Fruit fly (Drosophila melanogaster) whole organism, embryonic: Measurements from ENCODE around the gene Uba2.

Experiments
- Awh ChIP-seq: fragments of 200-800 bp; sonication (Bioruptor generic); IDR thresholded peaks from 2 replicates; pipeline ENCODE4, ENCODE4 v1.3.6; 2022; ENCODE audit warnings: missing biosample characterization, missing genetic modification characterization
- CG10209 ChIP-seq: fragments of 200-800 bp; sonication (Bioruptor generic); optimal IDR thresholded peaks from 3 replicates; lab custom pipeline; 2017; ENCODE audit warnings: missing biosample characterization, mild to moderate bottlenecking, missing genetic modification characterization, missing genetic modification reagents
- CG10959 ChIP-seq: fragments of 200-800 bp; sonication (Bioruptor generic); IDR thresholded peaks from 2 replicates; pipeline ENCODE4 v1.3.6; 2022; ENCODE audit warnings: missing biosample characterization, missing genetic modification characterization
- CG11093 ChIP-seq: fragments of 200-800 bp; sonication (Bioruptor generic); IDR thresholded peaks from 3 replicates; pipeline ENCODE4 v1.3.6; 2022; ENCODE audit warnings: missing biosample characterization, missing genetic modification characterization
- CG13296 ChIP-seq: fragments of 200-800 bp; sonication (Bioruptor generic); optimal IDR thresholded peaks from 3 replicates; lab custom pipeline; 2018; ENCODE audit warnings: missing biosample characterization, mild to moderate bottlenecking, missing genetic modification characterization
- CG17359 ChIP-seq: fragments of 200-800 bp; sonication (Bioruptor generic); optimal IDR thresholded peaks from 3 replicates; lab custom pipeline; 2018; ENCODE audit warnings: missing biosample characterization, mild to moderate bottlenecking, missing genetic modification characterization, moderate library complexity
- CG18476 ChIP-seq: fragments of 200-800 bp; sonication (Bioruptor generic); optimal IDR thresholded peaks from 2 replicates; lab custom pipeline; 2016; ENCODE audit warnings: missing biosample characterization, mild to moderate bottlenecking, missing genetic modification characterization
- CG2129 ChIP-seq: fragments of 200-800 bp; sonication (Bioruptor generic); IDR thresholded peaks from 2 replicates; pipeline ENCODE4 v1.3.6; 2022; ENCODE audit warnings: missing biosample characterization, missing genetic modification characterization; ENCODE audit not compliant: partially characterized antibody
- CG2875 ChIP-seq: fragments of 200-800 bp; sonication (Bioruptor generic); optimal IDR thresholded peaks from 2 replicates; lab custom pipeline; 2017; ENCODE audit warnings: missing biosample characterization, mild to moderate bottlenecking, missing genetic modification characterization, missing genetic modification reagents
- CG3726 ChIP-seq: fragments of 200-800 bp; sonication (Bioruptor generic); IDR thresholded peaks from 3 replicates; pipeline ENCODE4, ENCODE4 v1.3.6; 2022; ENCODE audit warnings: missing biosample characterization, missing genetic modification characterization
- CG6175 ChIP-seq: fragments of 200-800 bp; sonication (Bioruptor generic); IDR thresholded peaks from 3 replicates; pipeline ENCODE4 v1.3.6; 2022; ENCODE audit warnings: missing biosample characterization, missing genetic modification characterization
- CG6683 ChIP-seq: fragments of 200-800 bp; sonication (Bioruptor generic); optimal IDR thresholded peaks from 2 replicates; lab custom pipeline; 2017; ENCODE audit warnings: missing biosample characterization, mild to moderate bottlenecking, missing genetic modification characterization, missing genetic modification reagents
- CG8290 ChIP-seq, 3 experiments: fragments of 200-800 bp; sonication (Bioruptor generic); optimal IDR thresholded peaks; 2 replicates each; lab custom pipeline; 2016 to 2019; ENCODE audit warnings: missing biosample characterization in 3 of 3, missing genetic modification characterization in 3 of 3, mild to moderate bottlenecking in 2 of 3, moderate library complexity in 1 of 3
- CG9215 ChIP-seq: fragments of 200-800 bp; sonication (Bioruptor generic); IDR thresholded peaks from 2 replicates; pipeline ENCODE4 v1.3.6; 2022; ENCODE audit warnings: missing biosample characterization, missing genetic modification characterization
- CkIIα-i1 ChIP-seq: fragments of 200-800 bp; sonication (Bioruptor generic); IDR thresholded peaks from 2 replicates; pipeline ENCODE4 v1.3.6; 2022; ENCODE audit warnings: missing biosample characterization, missing genetic modification characterization
- Dip3 ChIP-seq: fragments of 200-800 bp; sonication (Bioruptor generic); optimal IDR thresholded peaks from 3 replicates; lab custom pipeline; 2016; ENCODE audit warnings: missing biosample characterization, missing genetic modification characterization
- Dp ChIP-seq: fragments of 200-800 bp; sonication (Bioruptor generic); optimal IDR thresholded peaks from 2 replicates; lab custom pipeline; 2018; ENCODE audit warnings: missing biosample characterization, mild to moderate bottlenecking, missing genetic modification characterization, moderate library complexity
- Drgx ChIP-seq: fragments of 200-800 bp; sonication (Bioruptor generic); IDR thresholded peaks from 2 replicates; pipeline ENCODE4 v1.3.6; 2022; ENCODE audit warnings: missing biosample characterization, missing genetic modification characterization
- Ets65A ChIP-seq: fragments of 200-800 bp; sonication (Bioruptor generic); peaks from one replicate; lab custom pipeline; 2016; ENCODE audit warnings: missing biosample characterization, missing genetic modification characterization
- GATAe ChIP-seq: fragments of 200-800 bp; sonication (Bioruptor generic); conservative IDR thresholded peaks from 2 replicates; pipeline ENCODE4 v1.3.6; 2022; ENCODE audit warnings: missing biosample characterization, missing genetic modification characterization
- HHEX ChIP-seq: fragments of 200-800 bp; sonication (Bioruptor generic); optimal IDR thresholded peaks from 3 replicates; lab custom pipeline; 2017; ENCODE audit warnings: missing biosample characterization, mild to moderate bottlenecking, missing genetic modification characterization, missing genetic modification reagents
- HLH54F ChIP-seq: fragments of 200-800 bp; sonication (Bioruptor generic); optimal IDR thresholded peaks from 3 replicates; lab custom pipeline; 2016; ENCODE audit warnings: missing biosample characterization, missing genetic modification characterization
- HLHmδ ChIP-seq: fragments of 200-800 bp; sonication (Bioruptor generic); optimal IDR thresholded peaks from 2 replicates; lab custom pipeline; 2018; ENCODE audit warnings: missing biosample characterization, mild to moderate bottlenecking, missing genetic modification characterization, moderate library complexity
- Hr78 ChIP-seq, 2 experiments: fragments of 200-800 bp in 1 of 2; fragments of >200 bp in 1 of 2; sonication (Bioruptor generic) in 1 of 2; optimal IDR thresholded peaks; 2 replicates each; lab custom pipeline; 2017 to 2019; ENCODE audit warnings: missing biosample characterization in 2 of 2, missing genetic modification characterization in 2 of 2, mild to moderate bottlenecking in 1 of 2, moderate library complexity in 1 of 2
- MBD-R2 ChIP-seq: fragments of 200-800 bp; sonication (Bioruptor generic); IDR thresholded peaks from 2 replicates; pipeline ENCODE4 v1.3.6; 2022; ENCODE audit warnings: missing biosample characterization, missing genetic modification characterization
- Med ChIP-seq: fragments of 200-800 bp; sonication (Bioruptor generic); peaks from one replicate; lab custom pipeline; 2016; ENCODE audit warnings: missing biosample characterization, missing genetic modification characterization, mild to moderate bottlenecking, inconsistent platforms, moderate library complexity
- NC2β ChIP-seq: fragments of 200-800 bp; sonication (Bioruptor generic); optimal IDR thresholded peaks from 2 replicates; lab custom pipeline; 2016; ENCODE audit warnings: missing biosample characterization, missing genetic modification characterization
- NfI ChIP-seq: fragments of 200-800 bp; sonication (Bioruptor generic); optimal IDR thresholded peaks from 3 replicates; lab custom pipeline; 2018; ENCODE audit warnings: missing biosample characterization, mild to moderate bottlenecking, missing genetic modification characterization, moderate library complexity
- Opbp ChIP-seq: fragments of 200-800 bp; sonication (Bioruptor generic); IDR thresholded peaks from 3 replicates; pipeline ENCODE4 v1.3.6; 2022; ENCODE audit warnings: missing biosample characterization, missing genetic modification characterization; ENCODE audit not compliant: partially characterized antibody
- Ssrp ChIP-seq: fragments of 200-800 bp; sonication (Bioruptor generic); optimal IDR thresholded peaks from 2 replicates; lab custom pipeline; 2018; ENCODE audit warnings: missing biosample characterization, mild to moderate bottlenecking, missing genetic modification characterization, moderate library complexity
- Taf1 ChIP-seq: fragments of 200-800 bp; sonication (Bioruptor generic); IDR thresholded peaks from 2 replicates; pipeline ENCODE4 v1.3.6; 2022; ENCODE audit warnings: missing biosample characterization, missing genetic modification characterization
- Vsx1 ChIP-seq: fragments of 200-800 bp; sonication (Bioruptor generic); optimal IDR thresholded peaks from 2 replicates; lab custom pipeline; 2017; ENCODE audit warnings: missing biosample characterization, mild to moderate bottlenecking, missing genetic modification characterization, missing genetic modification reagents
- br ChIP-seq: fragments of >200 bp; optimal IDR thresholded peaks from 2 replicates; lab custom pipeline; 2017
- cas ChIP-seq: fragments of 200-800 bp; sonication (Bioruptor generic); IDR thresholded peaks from 2 replicates; pipeline ENCODE4 v1.3.6; 2022; ENCODE audit warnings: missing biosample characterization, missing genetic modification characterization
- caup ChIP-seq: fragments of 200-800 bp; sonication (Bioruptor generic); optimal IDR thresholded peaks from 3 replicates; lab custom pipeline; 2017; ENCODE audit warnings: missing biosample characterization, mild to moderate bottlenecking, missing genetic modification characterization, moderate library complexity; ENCODE audit not compliant: severe bottlenecking
- grn ChIP-seq: fragments of 200-800 bp; sonication (Bioruptor generic); optimal IDR thresholded peaks from 3 replicates; lab custom pipeline; 2017; ENCODE audit warnings: missing biosample characterization, missing genetic modification characterization
- gro ChIP-seq: fragments of 200-800 bp; sonication (Bioruptor generic); optimal IDR thresholded peaks from 2 replicates; lab custom pipeline; 2016; ENCODE audit warnings: missing biosample characterization, missing genetic modification characterization
- gsb ChIP-seq: fragments of 200-800 bp; sonication (Bioruptor generic); IDR thresholded peaks from 2 replicates; pipeline ENCODE4 v1.3.6; 2022; ENCODE audit warnings: missing biosample characterization, missing genetic modification characterization
- hb ChIP-seq: fragments of 200-800 bp; sonication (Bioruptor generic); IDR thresholded peaks from 3 replicates; pipeline ENCODE4 v1.3.6; 2022; ENCODE audit warnings: missing biosample characterization, missing genetic modification characterization; ENCODE audit not compliant: partially characterized antibody
- hbn ChIP-seq: fragments of 200-800 bp; sonication (Bioruptor generic); IDR thresholded peaks from 2 replicates; pipeline ENCODE4 v1.3.6; 2022; ENCODE audit warnings: missing biosample characterization, missing genetic modification characterization; ENCODE audit not compliant: partially characterized antibody
- jigr1 ChIP-seq: fragments of 200-800 bp; sonication (Bioruptor generic); IDR thresholded peaks from 3 replicates; pipeline ENCODE4 v1.3.6; 2022; ENCODE audit warnings: missing biosample characterization, missing genetic modification characterization
- lov ChIP-seq, 2 experiments: fragments of 200-800 bp in 1 of 2; fragments of >200 bp in 1 of 2; sonication (Bioruptor generic) in 1 of 2; IDR thresholded peaks in 1 of 2; optimal IDR thresholded peaks in 1 of 2; 2 replicates in 1 of 2; 3 replicates in 1 of 2; pipeline versions ENCODE4 v1.3.6 to Lab custom; 2017 to 2022; ENCODE audit warnings: missing biosample characterization in 1 of 2, missing genetic modification characterization in 1 of 2
- repo ChIP-seq: fragments of 200-800 bp; sonication (Bioruptor generic); optimal IDR thresholded peaks from 2 replicates; lab custom pipeline; 2016; ENCODE audit warnings: missing biosample characterization, missing genetic modification characterization
- row ChIP-seq: fragments of 200-800 bp; sonication (Bioruptor generic); IDR thresholded peaks from 3 replicates; pipeline ENCODE4 v1.3.6; 2022; ENCODE audit warnings: missing biosample characterization, missing genetic modification characterization
- run ChIP-seq: fragments of 200-800 bp; sonication (Bioruptor generic); optimal IDR thresholded peaks from 3 replicates; lab custom pipeline; 2018; ENCODE audit warnings: missing biosample characterization, mild to moderate bottlenecking, missing genetic modification characterization
- salm ChIP-seq: fragments of 200-800 bp; sonication (Bioruptor generic); optimal IDR thresholded peaks from 2 replicates; lab custom pipeline; 2018; ENCODE audit warnings: missing biosample characterization, mild to moderate bottlenecking, missing genetic modification characterization
- scrt ChIP-seq: fragments of 200-800 bp; sonication (Bioruptor generic); optimal IDR thresholded peaks from 2 replicates; lab custom pipeline; 2018; ENCODE audit warnings: missing biosample characterization, mild to moderate bottlenecking, missing genetic modification characterization, moderate library complexity
- sd ChIP-seq: fragments of 200-800 bp; sonication (Bioruptor generic); optimal IDR thresholded peaks from 3 replicates; lab custom pipeline; 2018; ENCODE audit warnings: missing biosample characterization, mild to moderate bottlenecking, missing genetic modification characterization, moderate library complexity
- sob ChIP-seq: fragments of 200-800 bp; sonication (Bioruptor generic); IDR thresholded peaks from 2 replicates; pipeline ENCODE4 v1.3.6; 2022; ENCODE audit warnings: missing biosample characterization, missing genetic modification characterization
- trem ChIP-seq: fragments of 200-800 bp; optimal IDR thresholded peaks from 3 replicates; lab custom pipeline; 2019; ENCODE audit warnings: missing biosample characterization, mild to moderate bottlenecking, missing genetic modification characterization, moderate library complexity
- z ChIP-seq: fragments of 200-800 bp; sonication (Bioruptor generic); IDR thresholded peaks from 3 replicates; pipeline ENCODE4 v1.3.6; 2022; ENCODE audit warnings: missing biosample characterization, missing genetic modification characterization

Uba2 gene

dm6 chr3L:8094652-8095129 is 32.9 kb downstream of the Uba2 start (continued):
- no peak for TF ChIP-seq NC2β (GFP tag; lab: Kevin White, UChicago)
- no peak for TF ChIP-seq CG18476 (GFP tag; lab: Kevin White, UChicago)
- TF ChIP-seq lov (optimal IDR thresholded peaks at IDR 0.05; lab: Kevin White, UChicago) = no peak
- TF ChIP-seq lov (GFP tag; IDR thresholded peaks at IDR 0.05; lab: Robert Waterston, UW) = no peak
- no peak for TF ChIP-seq Dip3
- TF ChIP-seq HLH54F = no peak
- no peak for TF ChIP-seq Opbp (GFP tag; lab: Robert Waterston, UW)
- TF ChIP-seq MBD-R2 (GFP tag; lab: Robert Waterston, UW) = no peak; the same call in 1 of the 2 replicates
- TF ChIP-seq trem (tag; lab: Kevin White, UChicago) = no peak
- peak; percentile 80 for TF ChIP-seq Med
- TF ChIP-seq CG2129 = no peak
- TF ChIP-seq CG17359 (tag; lab: Kevin White, UChicago) = peak; percentile 11
- TF ChIP-seq br = no peak
- TF ChIP-seq CG6175 (GFP tag; lab: Robert Waterston, UW) = no peak
- no peak for TF ChIP-seq HLHmδ (GFP tag; lab: Kevin White, UChicago)
- TF ChIP-seq jigr1 = no peak
- TF ChIP-seq row (GFP tag; lab: Robert Waterston, UW) = peak; percentile 46; the same call in 2 of the 3 replicates
- TF ChIP-seq cas (GFP tag; lab: Robert Waterston, UW) = no peak
- no peak for TF ChIP-seq Ets65A
- no peak for TF ChIP-seq CG2875 (GFP tag; lab: Kevin White, UChicago)
- no peak for TF ChIP-seq grn (GFP tag; lab: Kevin White, UChicago)
- no peak for TF ChIP-seq CG9215
- TF ChIP-seq run (tag; lab: Kevin White, UChicago) = no peak
- no peak for TF ChIP-seq NfI (GFP tag; lab: Kevin White, UChicago)
- no peak for TF ChIP-seq z (GFP tag; lab: Robert Waterston, UW)
- no peak for TF ChIP-seq caup (GFP tag; lab: Kevin White, UChicago)
- no peak for TF ChIP-seq CG10959
- no peak for TF ChIP-seq CG11093 (GFP tag; lab: Robert Waterston, UW)
- TF ChIP-seq CG3726 (GFP tag; lab: Robert Waterston, UW) = no peak
- TF ChIP-seq gsb (GFP tag; lab: Robert Waterston, UW) = no peak
- no peak for TF ChIP-seq salm
- no peak for TF ChIP-seq Drgx (GFP tag; lab: Robert Waterston, UW)
- TF ChIP-seq Taf1 (GFP tag; lab: Robert Waterston, UW) = no peak
- no peak for TF ChIP-seq hb
- no peak for TF ChIP-seq Dp (GFP tag; lab: Kevin White, UChicago)
- TF ChIP-seq CG13296 (GFP tag; lab: Kevin White, UChicago) = no peak
- TF ChIP-seq CG6683 (GFP tag; lab: Kevin White, UChicago) = no peak
- TF ChIP-seq sob (GFP tag; lab: Robert Waterston, UW) = no peak; the same call in 1 of the 2 replicates
- TF ChIP-seq repo (GFP tag; lab: Kevin White, UChicago) = no peak

DNA sequence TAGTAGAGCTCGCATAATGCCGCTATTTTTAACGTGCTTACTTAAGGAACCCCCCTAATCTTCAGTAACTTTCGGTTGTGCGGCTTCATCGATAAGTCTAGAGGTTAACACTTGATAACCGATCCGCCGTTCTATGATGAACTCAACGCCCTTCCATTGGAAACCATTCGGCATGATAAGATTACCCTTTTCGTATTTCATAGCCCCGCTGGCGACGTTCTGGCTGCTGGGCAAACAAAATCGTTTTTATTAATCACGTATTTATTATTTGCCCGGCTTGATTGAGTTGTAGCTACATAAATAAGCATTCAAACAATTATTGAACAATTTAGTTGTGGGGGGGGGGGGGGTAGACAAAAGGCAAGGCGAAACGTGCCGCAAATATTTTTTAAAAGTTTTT is 34.1 kb downstream of the Uba2 start:
- no peak for TF ChIP-seq Ssrp (tag; lab: Kevin White, UChicago)
- peak; percentile 61; the same call in 1 of the 2 replicates for TF ChIP-seq GATAe (GFP tag; lab: Robert Waterston, UW)
- no peak for TF ChIP-seq CkIIα-i1
- TF ChIP-seq HHEX (GFP tag; lab: Kevin White, UChicago) = peak; percentile 45
- peak; percentile 68 for TF ChIP-seq gro
- peak; percentile 79 for TF ChIP-seq grn (GFP tag; lab: Kevin White, UChicago)
- TF ChIP-seq scrt (GFP tag; lab: Kevin White, UChicago) = peak; percentile 0
- no peak for TF ChIP-seq Awh (GFP tag; lab: Robert Waterston, UW)
- peak; percentile 73 for TF ChIP-seq Med
- no peak for TF ChIP-seq CG8290 (GFP tag; optimal IDR thresholded peaks at IDR 0.05; lab: Kevin White, UChicago)
- peak in 1 of 2 experiments; percentile 54 for TF ChIP-seq CG8290 (tag; optimal IDR thresholded peaks at IDR 0.05; lab: Kevin White, UChicago)
- peak in 1 of 2 experiments; percentile 95 for TF ChIP-seq Hr78 (GFP tag; optimal IDR thresholded peaks at IDR 0.05; lab: Kevin White, UChicago)
- peak; percentile 1 for TF ChIP-seq salm
- TF ChIP-seq hbn (GFP tag; lab: Robert Waterston, UW) = no peak
- TF ChIP-seq Vsx1 (GFP tag; lab: Kevin White, UChicago) = peak; percentile 53
- peak; percentile 90 for TF ChIP-seq sd (tag; lab: Kevin White, UChicago)
- TF ChIP-seq CG10209 = peak; percentile 15
